Fruit fly (Drosophila melanogaster): ENCODE measurements around the gene CG1662.
A peak's percentile ranks its signal among the peaks of the same experiment; 100 is the strongest.

Gene CG1662

DNA sequence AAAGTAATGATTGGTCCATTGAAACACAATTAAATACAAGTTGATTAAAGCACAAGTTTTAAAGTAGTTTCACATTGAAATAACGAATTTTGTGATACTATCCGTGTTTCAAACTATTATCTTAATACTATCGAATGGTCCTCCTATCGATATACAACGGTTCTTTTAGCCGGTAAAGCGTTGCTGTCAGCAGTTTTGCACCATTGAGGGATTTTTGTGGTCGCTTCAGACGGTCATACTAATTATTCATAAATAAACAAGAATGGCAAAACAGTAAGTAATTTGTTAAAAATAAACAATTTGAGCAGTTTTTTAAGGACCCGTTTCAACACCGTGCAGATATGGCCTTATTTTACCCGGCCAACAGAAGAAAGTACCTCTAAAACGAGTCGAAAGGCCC is 49.2 kb upstream of the CG1662 start, which contains the start of gene CG15747 (continued):
- no peak for TF ChIP-seq gce (GFP tag; IDR thresholded peaks at IDR 0.05)
- peak; percentile 48; the same call in 1 of the 3 replicates for TF ChIP-seq ci (GFP tag; IDR thresholded peaks at IDR 0.05)
- no peak for TF ChIP-seq Tbp (GFP tag; optimal IDR thresholded peaks at IDR 0.05)
- TF ChIP-seq Xrp1 (GFP tag; IDR thresholded peaks at IDR 0.05), result no peak
- no peak for TF ChIP-seq esg (GFP tag; conservative IDR thresholded peaks at IDR 0.05)
- peak; percentile 46 for TF ChIP-seq CG16813 (GFP tag; IDR thresholded peaks at IDR 0.05; ENCODE audit: partially characterized antibody)
- peak; percentile 18 for TF ChIP-seq bcd (GFP tag; optimal IDR thresholded peaks at IDR 0.05)
- TF ChIP-seq CG2116 (GFP tag; optimal IDR thresholded peaks at IDR 0.05), result peak; percentile 13
- TF ChIP-seq Hand (GFP tag; optimal IDR thresholded peaks at IDR 0.05), result no peak
- peak; percentile 11; the same call in 1 of the 3 replicates for TF ChIP-seq row (GFP tag; IDR thresholded peaks at IDR 0.05)
- no peak for TF ChIP-seq Nf-YC (tag; optimal IDR thresholded peaks at IDR 0.05)
- no peak for TF ChIP-seq luna (GFP tag; optimal IDR thresholded peaks at IDR 0.05)
- no peak for TF ChIP-seq CG15073 (GFP tag; optimal IDR thresholded peaks at IDR 0.05)
- no peak for TF ChIP-seq en (GFP tag; optimal IDR thresholded peaks at IDR 0.05)
- TF ChIP-seq her (GFP tag; optimal IDR thresholded peaks at IDR 0.05), result no peak
- TF ChIP-seq amos (GFP tag; IDR thresholded peaks at IDR 0.05; ENCODE audit: partially characterized antibody), result peak; percentile 75
- no peak for TF ChIP-seq Dfd (GFP tag; optimal IDR thresholded peaks at IDR 0.05)
- TF ChIP-seq CG6175 (GFP tag; IDR thresholded peaks at IDR 0.05), result no peak
- TF ChIP-seq Optix (GFP tag; IDR thresholded peaks at IDR 0.05), result no peak
- TF ChIP-seq CG7372 (GFP tag; IDR thresholded peaks at IDR 0.05), result no peak
- TF ChIP-seq run (tag; optimal IDR thresholded peaks at IDR 0.05), result no peak
- no peak for TF ChIP-seq Adf1 (GFP tag; IDR thresholded peaks at IDR 0.05)
- TF ChIP-seq Bgb (GFP tag; IDR thresholded peaks at IDR 0.05; ENCODE audit: partially characterized antibody), result peak; percentile 62; the same call in 1 of the 2 replicates
- no peak for TF ChIP-seq CG3281 (GFP tag; optimal IDR thresholded peaks at IDR 0.05)
- no peak for TF ChIP-seq CG1024 (GFP tag; IDR thresholded peaks at IDR 0.05)
- TF ChIP-seq Ets97D (GFP tag; optimal IDR thresholded peaks at IDR 0.05), result peak; percentile 74
- no peak for TF ChIP-seq CG3847 (GFP tag; IDR thresholded peaks at IDR 0.05)
- TF ChIP-seq fd102C (GFP tag; optimal IDR thresholded peaks at IDR 0.05), result no peak
- TF ChIP-seq psq (GFP tag; optimal IDR thresholded peaks at IDR 0.05), result no peak
- peak; percentile 3 for TF ChIP-seq pita (GFP tag; optimal IDR thresholded peaks at IDR 0.05)
- TF ChIP-seq nom (GFP tag; optimal IDR thresholded peaks at IDR 0.05), result no peak
- no peak for TF ChIP-seq CG34376 (GFP tag; optimal IDR thresholded peaks at IDR 0.05)
- TF ChIP-seq CG1832 (GFP tag; optimal IDR thresholded peaks at IDR 0.05), result no peak
- TF ChIP-seq CG4707 (GFP tag; optimal IDR thresholded peaks at IDR 0.05), result no peak
- TF ChIP-seq Hey (tag; optimal IDR thresholded peaks at IDR 0.05), result no peak
- no peak for TF ChIP-seq CG2199 (GFP tag; IDR thresholded peaks at IDR 0.05)
- TF ChIP-seq sna (GFP tag; IDR thresholded peaks at IDR 0.05; ENCODE audit: partially characterized antibody), result 0 out of 2 replicates have a peak, but pooled peaks have one; percentile 24
- TF ChIP-seq NfI (GFP tag; optimal IDR thresholded peaks at IDR 0.05), result peak; percentile 15
- TF ChIP-seq usp (GFP tag; optimal IDR thresholded peaks at IDR 0.05), result no peak
- TF ChIP-seq grn (GFP tag; optimal IDR thresholded peaks at IDR 0.05), result no peak
- no peak for TF ChIP-seq gsb (GFP tag; IDR thresholded peaks at IDR 0.05)
- no peak for TF ChIP-seq bowl (GFP tag; IDR thresholded peaks at IDR 0.05)
- TF ChIP-seq kay (GFP tag; optimal IDR thresholded peaks at IDR 0.05), result no peak
- TF ChIP-seq knrl (GFP tag; IDR thresholded peaks at IDR 0.05; ENCODE audit: partially characterized antibody), result peak; percentile 36; the same call in 2 of the 3 replicates
- TF ChIP-seq CG14014 (GFP tag; IDR thresholded peaks at IDR 0.05), result no peak
- TF ChIP-seq CG11085 (GFP tag; IDR thresholded peaks at IDR 0.05), result no peak
- TF ChIP-seq sens (GFP tag), result peak; percentile 15
- peak; percentile 0 for TF ChIP-seq Sry-δ (GFP tag; optimal IDR thresholded peaks at IDR 0.05)
- no peak for TF ChIP-seq fd3F (GFP tag; optimal IDR thresholded peaks at IDR 0.05)
- TF ChIP-seq CG16779 (GFP tag; IDR thresholded peaks at IDR 0.05), result no peak
- peak; percentile 8 for TF ChIP-seq CG3995 (GFP tag; optimal IDR thresholded peaks at IDR 0.05)
- no peak for TF ChIP-seq gem (tag; optimal IDR thresholded peaks at IDR 0.05)

Data from whole organism, embryonic.